Worm (Caenorhabditis elegans): ENCODE data around the gene nlp-46.

DNA sequence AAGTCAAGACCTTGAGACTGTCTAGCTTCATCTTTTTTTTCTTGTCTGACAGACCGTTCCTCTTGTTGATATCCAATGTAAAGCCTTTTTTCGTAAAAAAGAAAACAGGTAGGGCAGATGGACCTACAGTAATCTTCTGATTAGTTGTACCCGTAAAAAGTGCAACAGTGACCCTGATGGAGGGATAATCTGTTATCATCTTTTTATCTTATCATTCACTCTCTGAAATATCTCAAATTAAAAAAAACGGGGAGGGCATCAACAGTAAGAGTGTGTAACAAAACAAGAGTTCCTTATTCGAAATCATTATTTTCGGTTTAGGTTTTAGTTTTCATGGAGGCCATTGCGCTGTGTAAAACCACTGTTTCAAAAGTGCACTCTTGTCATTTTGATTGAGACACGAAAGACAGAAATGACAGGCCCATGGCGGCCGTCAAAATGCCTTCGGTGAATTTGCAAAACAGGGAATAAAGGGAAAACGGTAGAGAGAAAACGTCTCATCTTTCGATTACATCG, 27.6 kb upstream of the nlp-46 start:
- TF ChIP-seq flt-1 (GFP tag; IDR thresholded peaks at IDR 0.05) (no peak), T22C8.4 (GFP tag; IDR thresholded peaks at IDR 0.05) (no peak)
